Worm (Caenorhabditis elegans) whole organism, L3 larva: ENCODE results near the gene ccpp-6.
A peak's percentile ranks its signal among the peaks of the same experiment; 100 is the strongest.

Experiments used
- R02D3.7 ChIP-seq: fragments of 150-350 bp; optimal IDR thresholded peaks from 2 replicates; lab custom pipeline; 2014; ENCODE audit warnings: missing biosample characterization, missing genetic modification characterization
- ZK546.5 ChIP-seq: sonication (generic microtip); optimal IDR thresholded peaks from 2 replicates; lab custom pipeline; 2017; ENCODE audit warnings: missing biosample characterization, missing genetic modification characterization
- aly-2 ChIP-seq: fragments of 150-350 bp; optimal IDR thresholded peaks from 2 replicates; lab custom pipeline; 2014; ENCODE audit warnings: missing biosample characterization, missing genetic modification characterization
- ama-1 ChIP-seq: fragments of 150-350 bp; optimal IDR thresholded peaks from 2 replicates; lab custom pipeline; 2018
- ceh-28 ChIP-seq: fragments of 150-350 bp; optimal IDR thresholded peaks from 2 replicates; lab custom pipeline; 2014; ENCODE audit warnings: missing biosample characterization, missing genetic modification reagents, missing genetic modification characterization
- ceh-82 ChIP-seq: fragments of 150-350 bp; optimal IDR thresholded peaks from 2 replicates; lab custom pipeline; 2014; ENCODE audit warnings: missing biosample characterization, missing genetic modification characterization
- ceh-9 ChIP-seq: sonication (generic microtip); optimal IDR thresholded peaks from 2 replicates; lab custom pipeline; 2018; ENCODE audit warnings: missing biosample characterization, missing genetic modification characterization
- daf-12 ChIP-seq: fragments of 150-350 bp; optimal IDR thresholded peaks from 2 replicates; lab custom pipeline; 2014; ENCODE audit warnings: missing biosample characterization, missing genetic modification reagents, missing genetic modification characterization
- egl-5 ChIP-seq: fragments of 150-350 bp; optimal IDR thresholded peaks from 2 replicates; lab custom pipeline; 2017; ENCODE audit warnings: missing biosample characterization, missing genetic modification reagents, missing genetic modification characterization, inconsistent platforms
- elt-2 ChIP-seq: sonication (generic microtip); optimal IDR thresholded peaks from 2 replicates; lab custom pipeline; 2016; ENCODE audit warnings: missing genetic modification reagents, mild to moderate bottlenecking, missing genetic modification characterization, missing compliant biosample characterization
- elt-3 ChIP-seq, 3 experiments: fragments of 150-350 bp in 1 of 3; sonication (generic microtip) in 2 of 3; optimal IDR thresholded peaks; 2 replicates in 2 of 3; 4 replicates in 1 of 3; lab custom pipeline; 2014 to 2017; ENCODE audit warnings: missing biosample characterization in 3 of 3, missing genetic modification characterization in 3 of 3
- eor-1 ChIP-seq, 2 experiments: fragments of 150-350 bp; optimal IDR thresholded peaks; 2 replicates each; lab custom pipeline; 2014 to 2018; ENCODE audit warnings: missing biosample characterization in 2 of 2, missing genetic modification characterization in 2 of 2
- fkh-10 ChIP-seq: sonication (generic microtip); optimal IDR thresholded peaks from 2 replicates; lab custom pipeline; 2017; ENCODE audit warnings: missing biosample characterization, missing genetic modification reagents, missing genetic modification characterization
- fkh-2 ChIP-seq: fragments of 150-350 bp; optimal IDR thresholded peaks from 2 replicates; lab custom pipeline; 2014; ENCODE audit warnings: missing biosample characterization, missing genetic modification reagents, missing genetic modification characterization
- fos-1 ChIP-seq: fragments of 150-350 bp; optimal IDR thresholded peaks from 2 replicates; lab custom pipeline; 2014; ENCODE audit warnings: missing biosample characterization, missing genetic modification characterization
- hmg-11 ChIP-seq: sonication (generic microtip); optimal IDR thresholded peaks from 2 replicates; lab custom pipeline; 2016; ENCODE audit warnings: missing genetic modification characterization, missing compliant biosample characterization
- jun-1 ChIP-seq: fragments of 150-350 bp; optimal IDR thresholded peaks from 2 replicates; lab custom pipeline; 2014; ENCODE audit warnings: missing biosample characterization, missing genetic modification reagents, missing genetic modification characterization
- lin-15B ChIP-seq: fragments of 150-350 bp; optimal IDR thresholded peaks from 2 replicates; lab custom pipeline; 2014; ENCODE audit warnings: missing biosample characterization, missing genetic modification characterization
- lin-39 ChIP-seq: fragments of 150-350 bp; optimal IDR thresholded peaks from 2 replicates; lab custom pipeline; 2018; ENCODE audit warnings: missing biosample characterization, missing genetic modification reagents, missing genetic modification characterization
- mdl-1 ChIP-seq: fragments of 150-350 bp; optimal IDR thresholded peaks from 2 replicates; lab custom pipeline; 2014; ENCODE audit warnings: missing biosample characterization, missing genetic modification characterization
- mml-1 ChIP-seq: fragments of 150-350 bp; sonication (generic microtip); optimal IDR thresholded peaks from 3 replicates; lab custom pipeline; 2014; ENCODE audit warnings: missing biosample characterization, missing genetic modification characterization
- nhr-11 ChIP-seq: fragments of 150-350 bp; optimal IDR thresholded peaks from 2 replicates; lab custom pipeline; 2014; ENCODE audit warnings: missing biosample characterization, missing genetic modification characterization
- nhr-23 ChIP-seq: fragments of 150-350 bp; optimal IDR thresholded peaks from 2 replicates; lab custom pipeline; 2014; ENCODE audit warnings: missing biosample characterization, missing genetic modification reagents, missing genetic modification characterization
- nhr-25 ChIP-seq: sonication (generic microtip); optimal IDR thresholded peaks from 2 replicates; lab custom pipeline; 2017; ENCODE audit warnings: missing biosample characterization, missing genetic modification characterization
- nhr-28 ChIP-seq: fragments of 150-350 bp; optimal IDR thresholded peaks from 2 replicates; lab custom pipeline; 2014; ENCODE audit warnings: missing biosample characterization, missing genetic modification characterization
- nhr-43 ChIP-seq: sonication (generic microtip); optimal IDR thresholded peaks from 2 replicates; lab custom pipeline; 2016; ENCODE audit warnings: mild to moderate bottlenecking, missing genetic modification characterization, missing compliant biosample characterization; ENCODE audit not compliant: poor library complexity, severe bottlenecking
- pha-4 ChIP-seq: fragments of 150-350 bp; optimal IDR thresholded peaks from 2 replicates; lab custom pipeline; 2014; ENCODE audit warnings: missing biosample characterization, missing genetic modification reagents, missing genetic modification characterization
- sea-2 ChIP-seq: fragments of 150-350 bp; sonication (generic microtip); optimal IDR thresholded peaks from 4 replicates; lab custom pipeline; 2014; ENCODE audit warnings: missing biosample characterization, missing genetic modification reagents, missing genetic modification characterization
- skn-1 ChIP-seq: fragments of 150-350 bp; optimal IDR thresholded peaks from 2 replicates; lab custom pipeline; 2014; ENCODE audit warnings: missing biosample characterization, missing genetic modification characterization
- tbx-2 ChIP-seq: sonication (generic microtip); optimal IDR thresholded peaks from 2 replicates; lab custom pipeline; 2016; ENCODE audit warnings: mild to moderate bottlenecking, missing genetic modification characterization, missing compliant biosample characterization
- zag-1 ChIP-seq: fragments of 150-350 bp; optimal IDR thresholded peaks from 2 replicates; lab custom pipeline; 2014; ENCODE audit warnings: missing biosample characterization, missing genetic modification characterization
- ztf-4 ChIP-seq: fragments of 150-350 bp; optimal IDR thresholded peaks from 2 replicates; lab custom pipeline; 2014; ENCODE audit warnings: missing biosample characterization, missing genetic modification characterization

The ccpp-6 gene

ce11 chrII:5408924-5409323 is 21.8 kb upstream of the ccpp-6 start, which contains the start of the genes EEED8.12 and EEED8.4:
Gene EEED8.12 (minus strand): TSS chrII:5409024.
Gene EEED8.4 (plus strand): TSS chrII:5409319.
- TF ChIP-seq zag-1 (tag; lab: Kevin White, UChicago): no peak
- no peak for TF ChIP-seq lin-39 (tag; lab: Kevin White, UChicago)
- no peak for TF ChIP-seq eor-1 (tag; optimal IDR thresholded peaks at IDR 0.05; lab: Kevin White, UChicago)
- no peak for TF ChIP-seq nhr-28 (tag; lab: Kevin White, UChicago)
- no peak for TF ChIP-seq hmg-11 (tag; lab: Kevin White, UChicago)
- no peak for TF ChIP-seq ZK546.5 (tag; lab: Kevin White, UChicago)

ce11 chrII:5407548-5407947 is 20.4 kb upstream of the ccpp-6 start, which contains the start of gene clec-141:
Gene clec-141 (minus strand): TSS chrII:5407648.
- TF ChIP-seq nhr-23 (tag; lab: Kevin White, UChicago) (no peak), fkh-2 (no peak), ceh-28 (no peak), fkh-10 (GFP tag; lab: Kevin White, UChicago) (no peak), zag-1 (tag; lab: Kevin White, UChicago) (no peak), lin-15B (tag; lab: Kevin White, UChicago) (no peak), elt-3 (tag; optimal IDR thresholded peaks at IDR 0.05; lab: Kevin White, UChicago) (no peak), fos-1 (tag; lab: Kevin White, UChicago) (no peak), lin-39 (tag; lab: Kevin White, UChicago) (no peak), ZK546.5 (tag; lab: Kevin White, UChicago) (no peak), R02D3.7 (no peak), daf-12 (tag; lab: Kevin White, UChicago) (no peak), hmg-11 (tag; lab: Kevin White, UChicago) (no peak)

- no peak for TF ChIP-seq lin-15B (tag; lab: Kevin White, UChicago)
- TF ChIP-seq pha-4 (tag; lab: Kevin White, UChicago): peak; percentile 50
- peak; percentile 40 for TF ChIP-seq elt-2 (tag; lab: Kevin White, UChicago)
- TF ChIP-seq egl-5: no peak
- TF ChIP-seq hmg-11 (tag; lab: Kevin White, UChicago): peak; percentile 30
- TF ChIP-seq nhr-43 (tag; lab: Kevin White, UChicago): no peak
- TF ChIP-seq, all 47 proteins: peak for 3
Observed at ce11 chrII:5399201-5399600, 12.1 kb upstream of the ccpp-6 start, which contains the start of gene mog-5. Gene mog-5 (plus strand): TSS chrII:5399538.

ce11 chrII:5398779-5399178 is 11.7 kb upstream of the ccpp-6 start, which contains the start of gene fbxl-3:
Gene fbxl-3 (minus strand): TSS chrII:5398902.
- peak; percentile 22 for TF ChIP-seq hmg-11 (tag; lab: Kevin White, UChicago)
- TF ChIP-seq mdl-1: no peak
- TF ChIP-seq, all 47 proteins: peak for 1

- TF ChIP-seq pha-4 (tag; lab: Kevin White, UChicago) (no peak), skn-1 (tag; lab: Kevin White, UChicago) (no peak), nhr-43 (tag; lab: Kevin White, UChicago) (no peak), sea-2 (GFP tag; lab: Kevin White, UChicago) (no peak), ztf-4 (tag; lab: Kevin White, UChicago) (no peak)
Observed at ce11 chrII:5395594-5395993, 8.5 kb upstream of the ccpp-6 start, which contains the start of gene pink-1. Gene pink-1 (minus strand): TSS chrII:5395694.

- TF ChIP-seq egl-5: no peak
- no peak for TF ChIP-seq ama-1 (lab: Kevin White, UChicago)
- no peak for TF ChIP-seq daf-12 (tag; lab: Kevin White, UChicago)
- TF ChIP-seq elt-2 (tag; lab: Kevin White, UChicago): no peak
- TF ChIP-seq nhr-23 (tag; lab: Kevin White, UChicago): no peak
- TF ChIP-seq mml-1 (tag; lab: Kevin White, UChicago): no peak
- no peak for TF ChIP-seq aly-2
- no peak for TF ChIP-seq fos-1 (tag; lab: Kevin White, UChicago)
- TF ChIP-seq jun-1 (tag; lab: Kevin White, UChicago): no peak
- no peak for TF ChIP-seq tbx-2 (tag; lab: Kevin White, UChicago)
- no peak for TF ChIP-seq ceh-82
- no peak for TF ChIP-seq nhr-25 (tag; lab: Kevin White, UChicago)
- no peak for TF ChIP-seq nhr-11
- TF ChIP-seq lin-15B (tag; lab: Kevin White, UChicago): no peak
- TF ChIP-seq ceh-9 (tag; lab: Kevin White, UChicago): no peak
- TF ChIP-seq fkh-10 (GFP tag; lab: Kevin White, UChicago): no peak
- TF ChIP-seq, all 47 proteins: peak for 0
Observed at ce11 chrII:5393090-5393489, 6.0 kb upstream of the ccpp-6 start, which contains the start of gene brap-2. Gene brap-2 (minus strand): TSS chrII:5393190.
